Fruit fly (Drosophila melanogaster) whole organism, prepupa: ENCODE data around the gene CG11964.
A peak's percentile ranks its signal among the peaks of the same experiment; 100 is the strongest.

Experiments
- Blimp-1 ChIP-seq: fragments of 200-800 bp; sonication (Bioruptor generic); optimal IDR thresholded peaks from 3 replicates; lab custom pipeline; 2017; ENCODE audit warnings: missing biosample characterization, missing genetic modification characterization, mild to moderate bottlenecking, moderate library complexity, missing genetic modification reagents
- CG10631 ChIP-seq: fragments of 200-800 bp; sonication (Bioruptor generic); optimal IDR thresholded peaks from 2 replicates; lab custom pipeline; 2016; ENCODE audit warnings: missing biosample characterization, missing genetic modification characterization
- CG10669 ChIP-seq: fragments of 200-800 bp; sonication (Bioruptor generic); optimal IDR thresholded peaks from 3 replicates; lab custom pipeline; 2018; ENCODE audit warnings: missing biosample characterization, mild to moderate bottlenecking, missing genetic modification characterization, moderate library complexity
- CG11294 ChIP-seq: fragments of 200-800 bp; sonication (Bioruptor generic); IDR thresholded peaks from 2 replicates; pipeline ENCODE4 v1.3.6; 2022; ENCODE audit warnings: missing biosample characterization, missing genetic modification characterization
- CG15336 ChIP-seq: fragments of 200-800 bp; sonication (Bioruptor generic); IDR thresholded peaks from 2 replicates; pipeline ENCODE4 v1.3.6; 2022; ENCODE audit warnings: missing biosample characterization, missing genetic modification characterization
- CG16779 ChIP-seq: fragments of 200-800 bp; sonication (Bioruptor generic); optimal IDR thresholded peaks from 3 replicates; lab custom pipeline; 2017; ENCODE audit warnings: missing biosample characterization, mild to moderate bottlenecking, missing genetic modification characterization
- CG3032 ChIP-seq: fragments of 200-800 bp; optimal IDR thresholded peaks from 2 replicates; lab custom pipeline; 2019; ENCODE audit warnings: missing biosample characterization, mild to moderate bottlenecking, missing genetic modification characterization, moderate library complexity
- CG32006 ChIP-seq: fragments of 200-800 bp; sonication (Bioruptor generic); optimal IDR thresholded peaks from 3 replicates; lab custom pipeline; 2017; ENCODE audit warnings: missing biosample characterization, mild to moderate bottlenecking, missing genetic modification characterization
- CG3919 ChIP-seq: fragments of 200-800 bp; sonication (Bioruptor generic); optimal IDR thresholded peaks from 3 replicates; lab custom pipeline; 2016; ENCODE audit warnings: missing biosample characterization, missing genetic modification characterization
- CG4318 ChIP-seq: fragments of 200-800 bp; sonication (Bioruptor generic); optimal IDR thresholded peaks from 3 replicates; lab custom pipeline; 2017; ENCODE audit warnings: missing biosample characterization, mild to moderate bottlenecking, missing genetic modification characterization
- CG6163 ChIP-seq: fragments of 200-800 bp; sonication (Bioruptor generic); IDR thresholded peaks from 3 replicates; pipeline ENCODE4 v1.3.6; 2022; ENCODE audit warnings: missing biosample characterization, missing genetic modification characterization
- CG6276 ChIP-seq: fragments of 200-800 bp; sonication (Bioruptor generic); optimal IDR thresholded peaks from 2 replicates; lab custom pipeline; 2017; ENCODE audit warnings: missing biosample characterization, mild to moderate bottlenecking, missing genetic modification characterization
- CG6792 ChIP-seq: fragments of 200-800 bp; sonication (Bioruptor generic); optimal IDR thresholded peaks from 3 replicates; lab custom pipeline; 2016; ENCODE audit warnings: missing biosample characterization, missing genetic modification characterization
- CG6808 ChIP-seq: fragments of 200-800 bp; sonication (Bioruptor generic); optimal IDR thresholded peaks from 3 replicates; lab custom pipeline; 2017; ENCODE audit warnings: missing biosample characterization, missing genetic modification characterization, mild to moderate bottlenecking, moderate library complexity, missing genetic modification reagents
- CG8119 ChIP-seq: fragments of 200-800 bp; sonication (Bioruptor generic); IDR thresholded peaks from 3 replicates; pipeline ENCODE4 v1.3.6; 2022; ENCODE audit warnings: missing biosample characterization, missing genetic modification characterization
- CG8319 ChIP-seq: fragments of 200-800 bp; sonication (Bioruptor generic); optimal IDR thresholded peaks from 3 replicates; lab custom pipeline; 2016; ENCODE audit warnings: missing biosample characterization, missing genetic modification characterization
- CG8632 ChIP-seq: fragments of 200-800 bp; sonication (Bioruptor generic); optimal IDR thresholded peaks from 3 replicates; lab custom pipeline; 2016; ENCODE audit warnings: missing biosample characterization, missing genetic modification characterization
- CG9139 ChIP-seq: fragments of 200-800 bp; sonication (Bioruptor generic); optimal IDR thresholded peaks from 3 replicates; lab custom pipeline; 2017; ENCODE audit warnings: missing biosample characterization, mild to moderate bottlenecking, missing genetic modification characterization
- Eip75B ChIP-seq: fragments of 200-800 bp; sonication (Bioruptor generic); optimal IDR thresholded peaks from 3 replicates; lab custom pipeline; 2016; ENCODE audit warnings: missing biosample characterization, missing genetic modification characterization
- Eip78C ChIP-seq: fragments of 200-800 bp; sonication (Bioruptor generic); peaks from one replicate; lab custom pipeline; 2016; ENCODE audit warnings: missing biosample characterization, missing genetic modification characterization
- Eip93F ChIP-seq: fragments of 200-800 bp; sonication (Bioruptor generic); optimal IDR thresholded peaks from 2 replicates; lab custom pipeline; 2016; ENCODE audit warnings: missing biosample characterization, mild to moderate bottlenecking, missing genetic modification characterization
- Ets21C ChIP-seq: fragments of 200-800 bp; sonication (Bioruptor generic); optimal IDR thresholded peaks from 3 replicates; lab custom pipeline; 2016; ENCODE audit warnings: missing biosample characterization, missing genetic modification characterization
- Ets96B ChIP-seq: fragments of 200-800 bp; optimal IDR thresholded peaks from 2 replicates; lab custom pipeline; 2019; ENCODE audit warnings: missing biosample characterization, mild to moderate bottlenecking, missing genetic modification characterization, moderate library complexity
- Gug ChIP-seq: fragments of 200-800 bp; sonication (Bioruptor generic); IDR thresholded peaks from 2 replicates; pipeline ENCODE4 v1.3.6; 2022; ENCODE audit warnings: missing biosample characterization, missing genetic modification characterization
- Hr39 ChIP-seq: fragments of 200-800 bp; sonication (Bioruptor generic); optimal IDR thresholded peaks from 2 replicates; lab custom pipeline; 2016; ENCODE audit warnings: missing biosample characterization, missing genetic modification characterization
- Hr4 ChIP-seq: fragments of 200-800 bp; sonication (Bioruptor generic); optimal IDR thresholded peaks from 3 replicates; lab custom pipeline; 2016; ENCODE audit warnings: missing biosample characterization, missing genetic modification characterization
- Lpt ChIP-seq: fragments of 200-800 bp; sonication (Bioruptor generic); optimal IDR thresholded peaks from 3 replicates; lab custom pipeline; 2016; ENCODE audit warnings: missing biosample characterization, missing genetic modification characterization
- Smox ChIP-seq: fragments of 200-800 bp; sonication (Bioruptor generic); optimal IDR thresholded peaks from 3 replicates; lab custom pipeline; 2016; ENCODE audit warnings: missing biosample characterization, missing genetic modification characterization
- Sox102F ChIP-seq: fragments of 200-800 bp; sonication (Bioruptor generic); optimal IDR thresholded peaks from 2 replicates; lab custom pipeline; 2016; ENCODE audit warnings: missing biosample characterization, mild to moderate bottlenecking, missing genetic modification characterization
- Sox15 ChIP-seq: fragments of 200-800 bp; sonication (Bioruptor generic); optimal IDR thresholded peaks from 3 replicates; lab custom pipeline; 2016; ENCODE audit warnings: missing biosample characterization, missing genetic modification characterization
- achi ChIP-seq: fragments of 200-800 bp; sonication (Bioruptor generic); optimal IDR thresholded peaks from 3 replicates; lab custom pipeline; 2016; ENCODE audit warnings: missing biosample characterization, missing genetic modification characterization
- acj6 ChIP-seq: fragments of 200-800 bp; sonication (Bioruptor generic); optimal IDR thresholded peaks from 3 replicates; lab custom pipeline; 2016; ENCODE audit warnings: missing biosample characterization, missing genetic modification characterization
- cyc ChIP-seq: fragments of 200-800 bp; sonication (Bioruptor generic); optimal IDR thresholded peaks from 3 replicates; lab custom pipeline; 2016; ENCODE audit warnings: missing biosample characterization, missing genetic modification characterization
- eg ChIP-seq: fragments of 200-800 bp; sonication (Bioruptor generic); IDR thresholded peaks from 3 replicates; pipeline ENCODE4 v1.3.6; 2022; ENCODE audit warnings: missing biosample characterization, missing genetic modification characterization
- fkh ChIP-seq: fragments of 200-800 bp; sonication (Bioruptor generic); optimal IDR thresholded peaks from 3 replicates; lab custom pipeline; 2017; ENCODE audit warnings: missing biosample characterization, mild to moderate bottlenecking, missing genetic modification characterization, moderate library complexity
- lz ChIP-seq: fragments of 200-800 bp; sonication (Bioruptor generic); optimal IDR thresholded peaks from 3 replicates; lab custom pipeline; 2016; ENCODE audit warnings: missing biosample characterization, missing genetic modification characterization
- net ChIP-seq: fragments of 200-800 bp; sonication (Bioruptor generic); optimal IDR thresholded peaks from 3 replicates; lab custom pipeline; 2016; ENCODE audit warnings: missing biosample characterization, missing genetic modification characterization
- pdm3 ChIP-seq: fragments of 200-800 bp; sonication (Bioruptor generic); optimal IDR thresholded peaks from 3 replicates; lab custom pipeline; 2016; ENCODE audit warnings: missing biosample characterization, missing genetic modification characterization
- salr ChIP-seq, 2 experiments: fragments of 200-800 bp; sonication (Bioruptor generic); optimal IDR thresholded peaks; 3 replicates each; lab custom pipeline; 2016 to 2018; ENCODE audit warnings: missing biosample characterization in 2 of 2, missing genetic modification characterization in 2 of 2, mild to moderate bottlenecking in 1 of 2
- spab ChIP-seq: fragments of 200-800 bp; sonication (Bioruptor generic); optimal IDR thresholded peaks from 2 replicates; lab custom pipeline; 2017; ENCODE audit warnings: missing biosample characterization, mild to moderate bottlenecking, missing genetic modification characterization, missing genetic modification reagents
- ss ChIP-seq, 2 experiments: fragments of 200-800 bp; sonication (Bioruptor generic); optimal IDR thresholded peaks; 2 replicates in 1 of 2; 3 replicates in 1 of 2; lab custom pipeline; 2017 to 2018; ENCODE audit warnings: mild to moderate bottlenecking in 2 of 2, missing biosample characterization in 2 of 2, missing genetic modification characterization in 2 of 2, moderate library complexity in 1 of 2
- svp ChIP-seq: fragments of 200-800 bp; sonication (Bioruptor generic); peaks from one replicate; lab custom pipeline; 2016; ENCODE audit warnings: missing biosample characterization, missing genetic modification characterization
- topi ChIP-seq: fragments of 200-800 bp; sonication (Bioruptor generic); optimal IDR thresholded peaks from 3 replicates; lab custom pipeline; 2016; ENCODE audit warnings: missing biosample characterization, missing genetic modification characterization
- vri ChIP-seq: fragments of 200-800 bp; sonication (Bioruptor generic); optimal IDR thresholded peaks from 3 replicates; lab custom pipeline; 2016; ENCODE audit warnings: missing biosample characterization, mild to moderate bottlenecking, missing genetic modification characterization

The CG11964 gene

dm6 chr3R:8915537-8916332 lies 29.1 kb downstream of the CG11964 start:
- peak; percentile 38; the same call in 1 of the 3 replicates for TF ChIP-seq CG8119
- TF ChIP-seq Hr4 (GFP tag; lab: Kevin White, UChicago), result no peak
- TF ChIP-seq Sox15 (GFP tag; lab: Kevin White, UChicago), result no peak
- TF ChIP-seq Lpt, result no peak
- no peak for TF ChIP-seq CG3032
- no peak for TF ChIP-seq CG10631 (GFP tag; lab: Kevin White, UChicago)
- no peak for TF ChIP-seq cyc
- TF ChIP-seq Eip78C (GFP tag; lab: Kevin White, UChicago), result peak; percentile 10
- TF ChIP-seq eg (GFP tag; lab: Robert Waterston, UW), result peak; percentile 50; the same call in 1 of the 3 replicates
- TF ChIP-seq CG10669 (GFP tag; lab: Kevin White, UChicago), result no peak
- TF ChIP-seq CG6792, result no peak
- no peak for TF ChIP-seq Eip93F (GFP tag; lab: Kevin White, UChicago)
- TF ChIP-seq CG15336 (GFP tag; lab: Robert Waterston, UW), result peak; percentile 35; the same call in 1 of the 2 replicates
- TF ChIP-seq svp (GFP tag; lab: Kevin White, UChicago), result no peak
- TF ChIP-seq CG6276, result peak; percentile 25
- TF ChIP-seq CG8319 (GFP tag; lab: Kevin White, UChicago), result no peak
- TF ChIP-seq Blimp-1, result no peak

dm6 chr3R:8914919-8915318 lies 29.9 kb downstream of the CG11964 start:
- TF ChIP-seq CG6276 (no peak), CG11294 (GFP tag; lab: Robert Waterston, UW) (no peak), ss (GFP tag; optimal IDR thresholded peaks at IDR 0.05; lab: Kevin White, UChicago) (peak; percentile 7 to 73)

- TF ChIP-seq Eip93F (GFP tag; lab: Kevin White, UChicago) (no peak), acj6 (GFP tag; lab: Kevin White, UChicago) (peak; percentile 62), fkh (peak; percentile 1), Smox (peak; percentile 59), CG6792 (peak; percentile 67), Hr4 (GFP tag; lab: Kevin White, UChicago) (peak; percentile 85), Lpt (peak; percentile 76), salr (GFP tag; optimal IDR thresholded peaks at IDR 0.05; lab: Kevin White, UChicago) (peak in 1 of 2 experiments; percentile 59), Ets21C (GFP tag; lab: Kevin White, UChicago) (peak; percentile 49), Hr39 (peak; percentile 74), Sox102F (GFP tag; lab: Kevin White, UChicago) (peak; percentile 75), CG6808 (GFP tag; lab: Kevin White, UChicago) (peak; percentile 36), CG8319 (GFP tag; lab: Kevin White, UChicago) (no peak), CG8632 (GFP tag; lab: Kevin White, UChicago) (peak; percentile 36), topi (GFP tag; lab: Kevin White, UChicago) (peak; percentile 69), Gug (GFP tag; lab: Robert Waterston, UW) (peak; percentile 62), vri (GFP tag; lab: Kevin White, UChicago) (peak; percentile 54), CG15336 (GFP tag; lab: Robert Waterston, UW) (peak; percentile 86), pdm3 (GFP tag; lab: Kevin White, UChicago) (peak; percentile 71), CG3032 (peak; percentile 18), Ets96B (tag; lab: Kevin White, UChicago) (peak; percentile 25), net (GFP tag; lab: Kevin White, UChicago) (peak; percentile 77), CG10631 (GFP tag; lab: Kevin White, UChicago) (peak; percentile 46), cyc (peak; percentile 53), CG8119 (peak; percentile 86), CG4318 (GFP tag; lab: Kevin White, UChicago) (peak; percentile 58), spab (GFP tag; lab: Kevin White, UChicago) (peak; percentile 2), achi (GFP tag; lab: Kevin White, UChicago) (peak; percentile 72), eg (GFP tag; lab: Robert Waterston, UW) (peak; percentile 80), lz (GFP tag; lab: Kevin White, UChicago) (peak; percentile 68), CG6276 (peak; percentile 81), CG32006 (peak; percentile 87), ss (GFP tag; optimal IDR thresholded peaks at IDR 0.05; lab: Kevin White, UChicago) (no peak), Eip75B (GFP tag; lab: Kevin White, UChicago) (peak; percentile 62), CG3919 (GFP tag; lab: Kevin White, UChicago) (peak; percentile 70), CG6163 (peak; percentile 82), CG16779 (peak; percentile 19), CG9139 (GFP tag; lab: Kevin White, UChicago) (no peak), Sox15 (GFP tag; lab: Kevin White, UChicago) (peak; percentile 12), Eip78C (GFP tag; lab: Kevin White, UChicago) (peak; percentile 88), Blimp-1 (no peak)
Observed at dm6 chr3R:8896740-8897139, 48.1 kb downstream of the CG11964 start.
